Worm (Caenorhabditis elegans) whole organism, midembryonic: ENCODE data around the gene C54C6.11.

Source experiments
- flt-1 ChIP-seq: fragments of 200-800 bp; sonication (Bioruptor generic); IDR thresholded peaks from 2 replicates; pipeline ENCODE4 v1.3.6; 2022; ENCODE audit warnings: missing genetic modification characterization, missing compliant biosample characterization
- ztf-23 ChIP-seq: fragments of 200-800 bp; sonication (Bioruptor generic); IDR thresholded peaks from 2 replicates; pipeline ENCODE4 v1.3.6; 2022; ENCODE audit warnings: missing genetic modification reagents, missing genetic modification characterization, missing compliant biosample characterization
- ztf-29 ChIP-seq: fragments of 200-800 bp; sonication (Bioruptor generic); IDR thresholded peaks from 2 replicates; pipeline ENCODE4 v1.3.6; 2022; ENCODE audit warnings: missing genetic modification reagents, missing genetic modification characterization, missing compliant biosample characterization

DNA sequence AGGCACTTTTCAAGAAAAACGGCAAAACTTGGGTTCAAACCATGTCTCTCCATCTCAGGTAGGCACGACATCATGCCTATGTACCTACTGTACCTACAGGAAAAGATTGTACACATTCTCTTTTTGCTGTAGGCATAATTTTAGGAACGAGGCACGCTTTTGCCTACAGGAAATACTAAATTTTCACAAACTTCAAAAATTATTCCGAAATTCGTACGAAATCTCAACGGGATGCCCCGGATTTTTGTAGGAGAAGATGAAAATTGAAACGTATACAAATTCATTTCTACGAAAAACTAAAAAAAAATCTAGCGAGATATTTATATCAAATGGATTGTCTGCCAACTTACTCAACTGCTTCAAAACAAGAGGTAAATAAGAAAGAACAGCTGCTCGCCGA, at the start of gene C54C6.11:
- no peak for TF ChIP-seq ztf-29 (GFP tag; lab: Robert Waterston, UW)
- no peak for TF ChIP-seq flt-1 (GFP tag; lab: Robert Waterston, UW)
- TF ChIP-seq ztf-23 (GFP tag; lab: Robert Waterston, UW): no peak
